Worm (Caenorhabditis elegans): ENCODE data around the gene srz-11.

- TF ChIP-seq hlh-26 (GFP tag; conservative IDR thresholded peaks at IDR 0.05): no peak
- TF ChIP-seq ZK185.1 (tag; optimal IDR thresholded peaks at IDR 0.05; ENCODE audit: poor library complexity, severe bottlenecking): no peak
- no peak for TF ChIP-seq egrh-3 (GFP tag; IDR thresholded peaks at IDR 0.05)
- no peak for TF ChIP-seq unc-62 (GFP tag; optimal IDR thresholded peaks at IDR 0.05)
- no peak for TF ChIP-seq snpc-4 (GFP tag; optimal IDR thresholded peaks at IDR 0.05)
- no peak for TF ChIP-seq snpc-4 (tag; optimal IDR thresholded peaks at IDR 0.05)
- no peak for TF ChIP-seq lag-1 (GFP tag; IDR thresholded peaks at IDR 0.05)
- TF ChIP-seq Y79H2A.3 (GFP tag; conservative IDR thresholded peaks at IDR 0.05): no peak
- no peak for TF ChIP-seq unc-130 (GFP tag; optimal IDR thresholded peaks at IDR 0.05)
- TF ChIP-seq pha-4 (tag; optimal IDR thresholded peaks at IDR 0.05): no peak
- TF ChIP-seq aptf-2 (GFP tag; conservative IDR thresholded peaks at IDR 0.05): no peak
- TF ChIP-seq Y67H2A.10 (GFP tag; conservative IDR thresholded peaks at IDR 0.05): no peak
- no peak for TF ChIP-seq D2030.7 (GFP tag; IDR thresholded peaks at IDR 0.05)
- TF ChIP-seq tbx-9 (tag; optimal IDR thresholded peaks at IDR 0.05; ENCODE audit: borderline replicate concordance): no peak
Measured at ce11 chrV:15132423-15132822, 30.5 kb upstream of the srz-11 start, which contains the start of gene str-171.
